Worm (Caenorhabditis elegans): ENCODE data around the gene M02D8.7.
"Not testable (repeated sequence)": the region's sequence is repeated elsewhere in the genome, so short reads cannot be mapped to it uniquely, and the experiment has no call there.

Gene M02D8.7

ce11 chrX:8737801-8738200 is 5.0 kb downstream of the M02D8.7 start:
- TF ChIP-seq ceh-40 (GFP tag; IDR thresholded peaks at IDR 0.05) (no peak), B0035.1 (tag; optimal IDR thresholded peaks at IDR 0.05) (no peak), nhr-179 (tag; optimal IDR thresholded peaks at IDR 0.05) (no peak), mcd-1 (GFP tag; IDR thresholded peaks at IDR 0.05) (no peak), D2030.7 (GFP tag; IDR thresholded peaks at IDR 0.05) (no peak), ceh-58 (GFP tag; IDR thresholded peaks at IDR 0.05) (no peak), xnd-1 (tag; optimal IDR thresholded peaks at IDR 0.05) (no peak), tbp1 (GFP tag; optimal IDR thresholded peaks at IDR 0.05) (no peak), lin-54 (GFP tag; optimal IDR thresholded peaks at IDR 0.05) (no peak), K11D2.4 (GFP tag; IDR thresholded peaks at IDR 0.05) (no peak)

ce11 chrX:8736965-8737464 is 5.8 kb downstream of the M02D8.7 start, which contains the start of gene M02D8.3:
M02D8.3 (minus strand) TSS chrX:8737015.
- no peak for TF ChIP-seq F39B2.1 (GFP tag; IDR thresholded peaks at IDR 0.05)
- TF ChIP-seq hmg-1.2 (GFP tag; IDR thresholded peaks at IDR 0.05) = peak; percentile 45; the same call in 1 of the 2 replicates
- no peak for TF ChIP-seq madf-10 (tag; optimal IDR thresholded peaks at IDR 0.05)
- peak; percentile 64 for TF ChIP-seq attf-5 (GFP tag; optimal IDR thresholded peaks at IDR 0.05)
- no peak for TF ChIP-seq mxl-1 (tag; optimal IDR thresholded peaks at IDR 0.05)
- TF ChIP-seq K12H6.12 (tag; optimal IDR thresholded peaks at IDR 0.05) = peak; percentile 34
- TF ChIP-seq B0019.2 (GFP tag; conservative IDR thresholded peaks at IDR 0.05) = no peak
- peak; percentile 19 for TF ChIP-seq lin-40 (tag; optimal IDR thresholded peaks at IDR 0.05)
- peak; percentile 62 for TF ChIP-seq mcd-1 (GFP tag; IDR thresholded peaks at IDR 0.05)
- TF ChIP-seq let-607 (tag; optimal IDR thresholded peaks at IDR 0.05) = peak in 1 of 2 experiments; percentile 0
- peak; percentile 40 for TF ChIP-seq ceh-27 (GFP tag; optimal IDR thresholded peaks at IDR 0.05)
- no peak for TF ChIP-seq F10E7.11 (tag; optimal IDR thresholded peaks at IDR 0.05)
- no peak for TF ChIP-seq ceh-79 (tag; optimal IDR thresholded peaks at IDR 0.05)
- peak; percentile 53 for TF ChIP-seq nhr-80 (tag; optimal IDR thresholded peaks at IDR 0.05)

- TF ChIP-seq Y53F4B.3 (GFP tag; IDR thresholded peaks at IDR 0.05); F49E8.2 (tag; optimal IDR thresholded peaks at IDR 0.05; ENCODE audit: insufficient read depth); dpff-1 (tag; optimal IDR thresholded peaks at IDR 0.05): not testable (repeated sequence)
These were observed 11.0 kb downstream of the M02D8.7 start, which contains the start of gene M02D8.6 for ce11 chrX:8731822-8732221. M02D8.6 (minus strand) TSS chrX:8731922.

ce11 chrX:8727306-8727705 is 15.5 kb downstream of the M02D8.7 start, which contains the start of gene EGAP4.1:
EGAP4.1 (minus strand) TSS chrX:8727406.
- TF ChIP-seq tbp1 (GFP tag; optimal IDR thresholded peaks at IDR 0.05) (no peak), sdz-38 (tag; optimal IDR thresholded peaks at IDR 0.05) (no peak), unc-130 (GFP tag; optimal IDR thresholded peaks at IDR 0.05) (no peak), ztf-6 (GFP tag; IDR thresholded peaks at IDR 0.05) (no peak), snpc-1.3 (tag; optimal IDR thresholded peaks at IDR 0.05; ENCODE audit: insufficient read depth) (no peak), efl-1 (GFP tag; optimal IDR thresholded peaks at IDR 0.05) (no peak), ceh-100 (GFP tag; IDR thresholded peaks at IDR 0.05) (no peak), lin-40 (tag; optimal IDR thresholded peaks at IDR 0.05) (no peak)

ce11 chrX:8723840-8724239 is 19.0 kb downstream of the M02D8.7 start:
- TF ChIP-seq somi-1 (GFP tag; optimal IDR thresholded peaks at IDR 0.05) (peak; percentile 27), unc-130 (GFP tag; optimal IDR thresholded peaks at IDR 0.05) (no peak)

Measured in whole organism, young adult.